Fruit fly (Drosophila melanogaster) whole organism, adult: ENCODE results near the gene mah.
A peak's percentile ranks its signal among the peaks of the same experiment; 100 is the strongest.

ENCODE experiments used
- CG11617 ChIP-seq: fragments of 200-800 bp; sonication (Bioruptor generic); optimal IDR thresholded peaks from 2 replicates; lab custom pipeline; 2017; ENCODE audit warnings: mild to moderate bottlenecking, missing biosample characterization, missing genetic modification reagents, missing genetic modification characterization
- CG14711 ChIP-seq: fragments of 200-800 bp; sonication (Bioruptor generic); optimal IDR thresholded peaks from 2 replicates; lab custom pipeline; 2018; ENCODE audit warnings: missing biosample characterization, mild to moderate bottlenecking, missing genetic modification characterization, moderate library complexity
- CG7045 ChIP-seq: fragments of 200-800 bp; sonication (Bioruptor generic); optimal IDR thresholded peaks from 2 replicates; lab custom pipeline; 2017; ENCODE audit warnings: missing biosample characterization, mild to moderate bottlenecking, missing genetic modification characterization
- Clk ChIP-seq: fragments of 200-800 bp; sonication (Bioruptor generic); optimal IDR thresholded peaks from 2 replicates; lab custom pipeline; 2017; ENCODE audit warnings: missing biosample characterization, missing genetic modification characterization
- Crg-1 ChIP-seq: fragments of 200-800 bp; sonication (Bioruptor generic); optimal IDR thresholded peaks from 2 replicates; lab custom pipeline; 2016; ENCODE audit warnings: missing biosample characterization, missing genetic modification characterization
- Hr96 ChIP-seq: fragments of 200-800 bp; sonication (Bioruptor generic); optimal IDR thresholded peaks from 2 replicates; lab custom pipeline; 2016; ENCODE audit warnings: missing biosample characterization, missing genetic modification characterization
- Mnt ChIP-seq: fragments of 200-800 bp; sonication (Bioruptor generic); optimal IDR thresholded peaks from 2 replicates; lab custom pipeline; 2016; ENCODE audit warnings: missing biosample characterization, mild to moderate bottlenecking, missing genetic modification characterization
- bab1 ChIP-seq: fragments of 200-800 bp; sonication (Bioruptor generic); optimal IDR thresholded peaks from 3 replicates; lab custom pipeline; 2019; ENCODE audit warnings: missing biosample characterization, mild to moderate bottlenecking, missing genetic modification characterization, moderate library complexity
- cic ChIP-seq: fragments of 200-800 bp; sonication (Bioruptor generic); optimal IDR thresholded peaks from 2 replicates; lab custom pipeline; 2017; ENCODE audit warnings: missing biosample characterization, mild to moderate bottlenecking, missing genetic modification characterization, moderate library complexity
- kay ChIP-seq: fragments of 200-800 bp; sonication (Bioruptor generic); peaks from one replicate; lab custom pipeline; 2016; ENCODE audit warnings: missing biosample characterization, missing genetic modification characterization, borderline replicate concordance
- pad ChIP-seq: fragments of 200-800 bp; sonication (Bioruptor generic); optimal IDR thresholded peaks from 3 replicates; lab custom pipeline; 2017; ENCODE audit warnings: missing biosample characterization, missing genetic modification characterization, mild to moderate bottlenecking, moderate library complexity, missing genetic modification reagents

dm6 chr3R:24944920-24945853, 2.2 kb upstream of the mah start, which contains the start of the genes ssh and Nmnat:
- TF ChIP-seq pad (peak; percentile 55), CG11617 (GFP tag; lab: Kevin White, UChicago) (peak; percentile 63), CG14711 (peak; percentile 38), Crg-1 (peak; percentile 58), kay (GFP tag; lab: Kevin White, UChicago) (no peak), Clk (GFP tag; lab: Kevin White, UChicago) (no peak), bab1 (GFP tag; lab: Kevin White, UChicago) (peak; percentile 81), Mnt (GFP tag; lab: Kevin White, UChicago) (peak; percentile 34), CG7045 (peak; percentile 31), Hr96 (GFP tag; lab: Kevin White, UChicago) (peak; percentile 53), cic (no peak)
